Fruit fly (Drosophila melanogaster): ENCODE results near the gene cDIP.

Gene cDIP

DNA sequence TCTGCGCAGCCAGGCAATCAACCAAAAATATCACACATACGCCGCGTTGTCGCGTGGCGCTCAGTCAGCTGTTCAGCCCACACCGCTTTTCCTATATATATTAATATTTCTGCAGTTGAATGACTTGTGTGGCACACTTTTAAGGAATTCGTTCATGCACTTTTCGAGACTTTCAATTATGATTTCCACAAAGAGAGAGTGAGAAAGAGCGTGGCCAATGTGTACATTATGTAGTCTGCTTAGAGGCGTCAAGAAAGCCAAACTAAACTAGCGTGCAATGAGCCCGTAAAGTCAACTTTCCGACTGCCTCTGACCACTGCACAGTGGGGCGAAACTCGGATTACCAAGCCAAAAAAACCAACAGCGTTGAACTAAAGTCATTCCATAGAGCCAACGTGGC is 6.8 kb downstream of the cDIP start:
- TF ChIP-seq Nf-YA (GFP tag; IDR thresholded peaks at IDR 0.05) (no peak), CG7987 (GFP tag; optimal IDR thresholded peaks at IDR 0.05) (no peak), CG15601 (tag; optimal IDR thresholded peaks at IDR 0.05) (peak; percentile 57), CG11695 (GFP tag; IDR thresholded peaks at IDR 0.05) (no peak), CG10274 (GFP tag; optimal IDR thresholded peaks at IDR 0.05) (no peak), Hsf (GFP tag; optimal IDR thresholded peaks at IDR 0.05) (no peak), CG10431 (GFP tag; optimal IDR thresholded peaks at IDR 0.05) (peak; percentile 99), sens (GFP tag) (peak; percentile 47), bcd (GFP tag; optimal IDR thresholded peaks at IDR 0.05) (no peak), hbn (GFP tag; IDR thresholded peaks at IDR 0.05; ENCODE audit: partially characterized antibody) (no peak), Ada2b (GFP tag; IDR thresholded peaks at IDR 0.05) (no peak), sqz (GFP tag; optimal IDR thresholded peaks at IDR 0.05) (no peak), Stat92E (GFP tag; optimal IDR thresholded peaks at IDR 0.05) (no peak), H15 (GFP tag; IDR thresholded peaks at IDR 0.05) (no peak), Ets65A (GFP tag) (peak; percentile 3), CG7372 (GFP tag; IDR thresholded peaks at IDR 0.05) (peak; percentile 75), Hey (tag; optimal IDR thresholded peaks at IDR 0.05) (no peak), Med (GFP tag) (peak; percentile 16), HmgZ (tag; optimal IDR thresholded peaks at IDR 0.05) (no peak), abd-A (tag; optimal IDR thresholded peaks at IDR 0.05) (no peak), Nf-YC (tag; optimal IDR thresholded peaks at IDR 0.05) (no peak), CG7963 (GFP tag; IDR thresholded peaks at IDR 0.05; ENCODE audit: partially characterized antibody) (no peak), wek (GFP tag; optimal IDR thresholded peaks at IDR 0.05) (no peak), CG34376 (GFP tag; optimal IDR thresholded peaks at IDR 0.05) (no peak), CG6175 (GFP tag; IDR thresholded peaks at IDR 0.05) (0 out of 3 replicates have a peak, but pooled peaks have one; percentile 7), pzg (GFP tag; optimal IDR thresholded peaks at IDR 0.05) (no peak), CG15514 (GFP tag; optimal IDR thresholded peaks at IDR 0.05) (no peak), NK7.1 (GFP tag; optimal IDR thresholded peaks at IDR 0.05) (no peak), ewg (GFP tag; optimal IDR thresholded peaks at IDR 0.05) (no peak), CG12744 (GFP tag; optimal IDR thresholded peaks at IDR 0.05) (no peak), tin (GFP tag; optimal IDR thresholded peaks at IDR 0.05) (no peak), CG4404 (GFP tag; IDR thresholded peaks at IDR 0.05) (no peak), CG4707 (GFP tag; optimal IDR thresholded peaks at IDR 0.05) (no peak), crp (GFP tag; optimal IDR thresholded peaks at IDR 0.05) (peak in 1 of 2 experiments; percentile 5), B-H2 (GFP tag; optimal IDR thresholded peaks at IDR 0.05) (no peak), zfh2 (GFP tag; optimal IDR thresholded peaks at IDR 0.05) (no peak), ci (GFP tag; IDR thresholded peaks at IDR 0.05) (0 out of 3 replicates have a peak, but pooled peaks have one; percentile 24), sisA (GFP tag; IDR thresholded peaks at IDR 0.05) (no peak), CG3281 (GFP tag; optimal IDR thresholded peaks at IDR 0.05) (no peak), bowl (GFP tag; IDR thresholded peaks at IDR 0.05) (no peak)

DNA sequence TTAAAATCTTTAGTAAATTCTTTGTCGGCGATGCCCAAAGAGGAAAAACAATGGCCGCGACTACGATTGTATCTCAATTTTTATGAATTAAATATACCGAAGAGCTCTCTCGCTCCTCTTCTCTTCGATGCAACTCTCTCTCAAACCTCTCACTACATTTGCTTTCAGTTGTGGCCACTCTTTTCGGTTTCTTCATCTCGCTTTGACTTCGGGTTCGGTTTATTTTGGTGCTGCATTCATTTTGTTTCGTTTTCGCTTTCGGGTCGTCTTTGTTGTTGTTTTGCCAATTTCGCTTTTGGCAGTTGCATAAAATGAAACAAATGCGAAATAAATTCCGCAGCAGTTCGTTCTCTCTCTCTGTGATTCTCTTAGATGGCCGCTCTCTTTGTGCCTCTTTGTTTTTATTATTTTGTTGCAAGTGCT is 8.0 kb downstream of the cDIP start:
- TF ChIP-seq cato (GFP tag; optimal IDR thresholded peaks at IDR 0.05; ENCODE audit: borderline replicate concordance), result no peak
- peak; percentile 76 for TF ChIP-seq corto (GFP tag; optimal IDR thresholded peaks at IDR 0.05)
- TF ChIP-seq Sox100B (GFP tag; optimal IDR thresholded peaks at IDR 0.05), result no peak
- no peak for TF ChIP-seq CG8765 (GFP tag; IDR thresholded peaks at IDR 0.05)
- TF ChIP-seq CG3163 (GFP tag; optimal IDR thresholded peaks at IDR 0.05), result peak; percentile 85
- peak; percentile 89 for TF ChIP-seq Drgx (GFP tag; IDR thresholded peaks at IDR 0.05)
- TF ChIP-seq HLH3B (GFP tag; IDR thresholded peaks at IDR 0.05), result no peak
- TF ChIP-seq bsh (GFP tag; optimal IDR thresholded peaks at IDR 0.05), result peak in 1 of 2 experiments; percentile 96
- peak; percentile 98 for TF ChIP-seq nom (GFP tag; optimal IDR thresholded peaks at IDR 0.05)
- TF ChIP-seq sna (GFP tag; IDR thresholded peaks at IDR 0.05; ENCODE audit: partially characterized antibody), result peak; percentile 23; the same call in 1 of the 2 replicates
- no peak for TF ChIP-seq h (optimal IDR thresholded peaks at IDR 0.05)
- peak; percentile 73 to 79 for TF ChIP-seq Trl (optimal IDR thresholded peaks at IDR 0.05)
- no peak for TF ChIP-seq Trl (GFP tag; optimal IDR thresholded peaks at IDR 0.05)
- peak; percentile 51 for TF ChIP-seq yki (optimal IDR thresholded peaks at IDR 0.05)
- no peak for TF ChIP-seq Tbp (GFP tag; optimal IDR thresholded peaks at IDR 0.05)

Measured in whole organism, embryonic.